Fruit fly (Drosophila melanogaster): ENCODE measurements around the gene CG5895.

Gene CG5895

dm6 chr3L:16060806-16061600, 25.7 kb downstream of the CG5895 start (continued):
- TF ChIP-seq YL-1 (GFP tag; optimal IDR thresholded peaks at IDR 0.05) (no peak), sisA (GFP tag; IDR thresholded peaks at IDR 0.05) (peak; percentile 20; the same call in 1 of the 2 replicates), CG8290 (GFP tag; optimal IDR thresholded peaks at IDR 0.05) (no peak), CG8290 (tag; optimal IDR thresholded peaks at IDR 0.05) (no peak), CG14667 (GFP tag; IDR thresholded peaks at IDR 0.05) (no peak), hbn (GFP tag; IDR thresholded peaks at IDR 0.05; ENCODE audit: partially characterized antibody) (no peak), odd (GFP tag; optimal IDR thresholded peaks at IDR 0.05) (peak; percentile 54), nerfin-1 (tag; optimal IDR thresholded peaks at IDR 0.05) (no peak), CG9609 (GFP tag; optimal IDR thresholded peaks at IDR 0.05) (no peak), pros (GFP tag; optimal IDR thresholded peaks at IDR 0.05) (no peak), Oli (tag; optimal IDR thresholded peaks at IDR 0.05) (no peak), CG1832 (GFP tag; optimal IDR thresholded peaks at IDR 0.05) (no peak), MTF-1 (GFP tag; optimal IDR thresholded peaks at IDR 0.05; ENCODE audit: borderline replicate concordance) (no peak), wek (GFP tag; optimal IDR thresholded peaks at IDR 0.05) (no peak), CG3407 (GFP tag; optimal IDR thresholded peaks at IDR 0.05) (no peak), vvl (GFP tag; IDR thresholded peaks at IDR 0.05) (no peak), ERR (GFP tag; optimal IDR thresholded peaks at IDR 0.05) (no peak), Nf-YA (GFP tag; IDR thresholded peaks at IDR 0.05) (no peak), Max (GFP tag; optimal IDR thresholded peaks at IDR 0.05) (peak; percentile 25), Hr3 (GFP tag; optimal IDR thresholded peaks at IDR 0.05) (peak; percentile 41), CG3065 (GFP tag; optimal IDR thresholded peaks at IDR 0.05) (no peak), CG18476 (GFP tag; optimal IDR thresholded peaks at IDR 0.05) (peak; percentile 21), Dref (GFP tag; IDR thresholded peaks at IDR 0.05) (no peak), Dek (tag; optimal IDR thresholded peaks at IDR 0.05) (no peak), Taf1 (GFP tag; IDR thresholded peaks at IDR 0.05) (no peak), Hr78 (GFP tag; optimal IDR thresholded peaks at IDR 0.05) (peak in 1 of 2 experiments; percentile 27), CG7271 (tag; optimal IDR thresholded peaks at IDR 0.05) (no peak), CG11696 (GFP tag; IDR thresholded peaks at IDR 0.05) (0 out of 2 replicates have a peak, but pooled peaks have one; percentile 14), CG18011 (GFP tag; optimal IDR thresholded peaks at IDR 0.05) (no peak), CG43689 (GFP tag; IDR thresholded peaks at IDR 0.05) (no peak), CG6791 (GFP tag; IDR thresholded peaks at IDR 0.05; ENCODE audit: partially characterized antibody) (no peak), CG16813 (GFP tag; IDR thresholded peaks at IDR 0.05; ENCODE audit: partially characterized antibody) (no peak), pan (optimal IDR thresholded peaks at IDR 0.05) (no peak), pan (GFP tag; optimal IDR thresholded peaks at IDR 0.05 in 1 of 2, IDR thresholded peaks at IDR 0.05 in 1 of 2) (no peak), CG17912 (GFP tag; optimal IDR thresholded peaks at IDR 0.05) (no peak), dpn (GFP tag; optimal IDR thresholded peaks at IDR 0.05) (peak; percentile 22 to 33), Sry-β (GFP tag; optimal IDR thresholded peaks at IDR 0.05) (no peak), Awh (GFP tag; IDR thresholded peaks at IDR 0.05) (no peak), prd (optimal IDR thresholded peaks at IDR 0.05) (no peak), prd (GFP tag; IDR thresholded peaks at IDR 0.05) (no peak), p53 (GFP tag; optimal IDR thresholded peaks at IDR 0.05) (no peak), dati (GFP tag; IDR thresholded peaks at IDR 0.05) (no peak), CG14441 (GFP tag; IDR thresholded peaks at IDR 0.05) (no peak), CG2875 (GFP tag; optimal IDR thresholded peaks at IDR 0.05) (peak; percentile 13), BtbVII (GFP tag; optimal IDR thresholded peaks at IDR 0.05) (no peak), ara (GFP tag; IDR thresholded peaks at IDR 0.05) (no peak), cg (GFP tag; optimal IDR thresholded peaks at IDR 0.05) (no peak), Trl (optimal IDR thresholded peaks at IDR 0.05) (no peak), Trl (GFP tag; optimal IDR thresholded peaks at IDR 0.05) (no peak), CG10462 (GFP tag; optimal IDR thresholded peaks at IDR 0.05) (no peak), yki (optimal IDR thresholded peaks at IDR 0.05) (no peak)
